Fruit fly (Drosophila melanogaster) whole organism, embryonic: ENCODE measurements around the gene Cand1.
A peak's percentile ranks its signal among the peaks of the same experiment; 100 is the strongest.

Experiments used
- Adf1 ChIP-seq: fragments of 200-800 bp; sonication (Bioruptor generic); IDR thresholded peaks from 2 replicates; pipeline ENCODE4 v1.3.6; 2022; ENCODE audit warnings: missing biosample characterization, missing genetic modification characterization
- Asciz ChIP-seq: fragments of 200-800 bp; sonication (Bioruptor generic); optimal IDR thresholded peaks from 2 replicates; lab custom pipeline; 2017; ENCODE audit warnings: missing biosample characterization, mild to moderate bottlenecking, missing genetic modification characterization, missing genetic modification reagents
- C15 ChIP-seq: fragments of 200-800 bp; sonication (Bioruptor generic); IDR thresholded peaks from 3 replicates; pipeline ENCODE4 v1.3.6; 2022; ENCODE audit warnings: missing biosample characterization, missing genetic modification characterization
- CG10267 ChIP-seq: fragments of 200-800 bp; sonication (Bioruptor generic); optimal IDR thresholded peaks from 2 replicates; lab custom pipeline; 2018; ENCODE audit warnings: missing biosample characterization, mild to moderate bottlenecking, missing genetic modification characterization, moderate library complexity
- CG10979 ChIP-seq: fragments of 200-800 bp; sonication (Bioruptor generic); optimal IDR thresholded peaks from 2 replicates; lab custom pipeline; 2018; ENCODE audit warnings: missing biosample characterization, mild to moderate bottlenecking, missing genetic modification characterization, moderate library complexity
- CG11695 ChIP-seq: fragments of 200-800 bp; sonication (Bioruptor generic); IDR thresholded peaks from 3 replicates; pipeline ENCODE4 v1.3.6; 2022; ENCODE audit warnings: missing biosample characterization, missing genetic modification characterization
- CG15479 ChIP-seq: fragments of 200-800 bp; sonication (Bioruptor generic); optimal IDR thresholded peaks from 3 replicates; lab custom pipeline; 2019; ENCODE audit warnings: missing biosample characterization, mild to moderate bottlenecking, missing genetic modification characterization, moderate library complexity
- CG15601 ChIP-seq: fragments of 200-800 bp; sonication (Bioruptor generic); optimal IDR thresholded peaks from 3 replicates; lab custom pipeline; 2019; ENCODE audit warnings: missing biosample characterization, mild to moderate bottlenecking, missing genetic modification characterization, moderate library complexity
- CG17361 ChIP-seq: fragments of 200-800 bp; sonication (Bioruptor generic); IDR thresholded peaks from 3 replicates; pipeline ENCODE4 v1.3.6; 2022; ENCODE audit warnings: missing biosample characterization, missing genetic modification characterization
- CG2116 ChIP-seq: fragments of 200-800 bp; sonication (Bioruptor generic); optimal IDR thresholded peaks from 3 replicates; lab custom pipeline; 2018; ENCODE audit warnings: missing biosample characterization, mild to moderate bottlenecking, missing genetic modification characterization
- CG3065 ChIP-seq: fragments of 200-800 bp; sonication (Bioruptor generic); optimal IDR thresholded peaks from 2 replicates; lab custom pipeline; 2016; ENCODE audit warnings: missing biosample characterization, missing genetic modification characterization
- CG32772 ChIP-seq: fragments of 200-800 bp; sonication (Bioruptor generic); IDR thresholded peaks from 2 replicates; pipeline ENCODE4 v1.3.6; 2022; ENCODE audit warnings: missing biosample characterization, missing genetic modification characterization
- CG33557 ChIP-seq: fragments of 200-800 bp; sonication (Bioruptor generic); optimal IDR thresholded peaks from 2 replicates; lab custom pipeline; 2019; ENCODE audit warnings: missing biosample characterization, mild to moderate bottlenecking, missing genetic modification characterization, moderate library complexity
- CG34376 ChIP-seq: fragments of 200-800 bp; sonication (Bioruptor generic); optimal IDR thresholded peaks from 2 replicates; lab custom pipeline; 2018; ENCODE audit warnings: missing biosample characterization, mild to moderate bottlenecking, missing genetic modification characterization
- CG4707 ChIP-seq: fragments of 200-800 bp; sonication (Bioruptor generic); optimal IDR thresholded peaks from 2 replicates; lab custom pipeline; 2018; ENCODE audit warnings: missing biosample characterization, mild to moderate bottlenecking, missing genetic modification characterization, moderate library complexity
- CG5953 ChIP-seq: fragments of 200-800 bp; sonication (Bioruptor generic); IDR thresholded peaks from 2 replicates; pipeline ENCODE4 v1.3.6; 2022; ENCODE audit warnings: missing biosample characterization, missing genetic modification characterization
- CG6765 ChIP-seq: fragments of 200-800 bp; sonication (Bioruptor generic); optimal IDR thresholded peaks from 3 replicates; lab custom pipeline; 2017; ENCODE audit warnings: missing biosample characterization, mild to moderate bottlenecking, missing genetic modification characterization
- CG6854 ChIP-seq: fragments of 200-800 bp; sonication (Bioruptor generic); optimal IDR thresholded peaks from 3 replicates; lab custom pipeline; 2017; ENCODE audit warnings: missing biosample characterization, mild to moderate bottlenecking, missing genetic modification characterization
- CG7357 ChIP-seq: fragments of 200-800 bp; sonication (Bioruptor generic); IDR thresholded peaks from 3 replicates; pipeline ENCODE4 v1.3.6; 2022; ENCODE audit warnings: missing biosample characterization, missing genetic modification characterization
- CG8765 ChIP-seq: fragments of 200-800 bp; sonication (Bioruptor generic); IDR thresholded peaks from 2 replicates; pipeline ENCODE4 v1.3.6; 2022; ENCODE audit warnings: missing biosample characterization, missing genetic modification characterization
- CTCF ChIP-seq: fragments of 200-800 bp; sonication (Bioruptor generic); optimal IDR thresholded peaks from 2 replicates; lab custom pipeline; 2017; ENCODE audit warnings: missing biosample characterization, mild to moderate bottlenecking, missing genetic modification characterization, moderate library complexity
- Dek ChIP-seq: fragments of 200-800 bp; sonication (Bioruptor generic); optimal IDR thresholded peaks from 3 replicates; lab custom pipeline; 2019; ENCODE audit warnings: missing biosample characterization, mild to moderate bottlenecking, missing genetic modification characterization, moderate library complexity
- Dip2 ChIP-seq: fragments of 200-800 bp; sonication (Bioruptor generic); IDR thresholded peaks from 2 replicates; pipeline ENCODE4 v1.3.6; 2022; ENCODE audit warnings: missing biosample characterization, missing genetic modification characterization
- Dp ChIP-seq: fragments of 200-800 bp; sonication (Bioruptor generic); optimal IDR thresholded peaks from 2 replicates; lab custom pipeline; 2018; ENCODE audit warnings: missing biosample characterization, mild to moderate bottlenecking, missing genetic modification characterization, moderate library complexity
- E2f1 ChIP-seq: fragments of 200-800 bp; sonication (Bioruptor generic); IDR thresholded peaks from 2 replicates; pipeline ENCODE4 v1.3.6; 2022; ENCODE audit warnings: missing biosample characterization, missing genetic modification characterization
- Hr78 ChIP-seq, 2 experiments: fragments of 200-800 bp in 1 of 2; fragments of >200 bp in 1 of 2; sonication (Bioruptor generic) in 1 of 2; optimal IDR thresholded peaks; 2 replicates each; lab custom pipeline; 2017 to 2019; ENCODE audit warnings: missing biosample characterization in 2 of 2, missing genetic modification characterization in 2 of 2, mild to moderate bottlenecking in 1 of 2, moderate library complexity in 1 of 2
- Hsf ChIP-seq: fragments of 200-800 bp; sonication (Bioruptor generic); optimal IDR thresholded peaks from 3 replicates; lab custom pipeline; 2016; ENCODE audit warnings: missing biosample characterization, missing genetic modification characterization
- NFAT ChIP-seq: fragments of 200-800 bp; sonication (Bioruptor generic); IDR thresholded peaks from 2 replicates; pipeline ENCODE4 v1.3.6; 2022; ENCODE audit warnings: missing biosample characterization, missing genetic modification characterization
- Oli ChIP-seq: fragments of 200-800 bp; sonication (Bioruptor generic); optimal IDR thresholded peaks from 2 replicates; lab custom pipeline; 2018; ENCODE audit warnings: missing biosample characterization, mild to moderate bottlenecking, missing genetic modification characterization, moderate library complexity
- Ptx1 ChIP-seq: fragments of 200-800 bp; sonication (Bioruptor generic); IDR thresholded peaks from 2 replicates; pipeline ENCODE4 v1.3.6; 2022; ENCODE audit warnings: missing biosample characterization, missing genetic modification characterization
- Sin3A ChIP-seq: fragments of >200 bp; optimal IDR thresholded peaks from 2 replicates; lab custom pipeline; 2018
- amos ChIP-seq: fragments of 200-800 bp; sonication (Bioruptor generic); IDR thresholded peaks from 2 replicates; pipeline ENCODE4 v1.3.6; 2022; ENCODE audit warnings: missing biosample characterization, missing genetic modification characterization; ENCODE audit not compliant: partially characterized antibody
- ash1 ChIP-seq: fragments of 200-800 bp; sonication (Bioruptor generic); optimal IDR thresholded peaks from 2 replicates; lab custom pipeline; 2018; ENCODE audit warnings: missing biosample characterization, mild to moderate bottlenecking, missing genetic modification characterization
- bbx ChIP-seq: fragments of 200-800 bp; sonication (Bioruptor generic); IDR thresholded peaks from 2 replicates; pipeline ENCODE4 v1.3.6; 2022; ENCODE audit warnings: missing biosample characterization, missing genetic modification characterization; ENCODE audit not compliant: partially characterized antibody
- caup ChIP-seq: fragments of 200-800 bp; sonication (Bioruptor generic); optimal IDR thresholded peaks from 3 replicates; lab custom pipeline; 2017; ENCODE audit warnings: missing biosample characterization, mild to moderate bottlenecking, missing genetic modification characterization, moderate library complexity; ENCODE audit not compliant: severe bottlenecking
- dan ChIP-seq: fragments of 200-800 bp; sonication (Bioruptor generic); IDR thresholded peaks from 2 replicates; pipeline ENCODE4 v1.3.6; 2022; ENCODE audit warnings: missing biosample characterization, missing genetic modification characterization
- dimm ChIP-seq: fragments of 200-800 bp; sonication (Bioruptor generic); IDR thresholded peaks from 2 replicates; pipeline ENCODE4 v1.3.6; 2022; ENCODE audit warnings: missing biosample characterization, missing genetic modification characterization
- exex ChIP-seq: fragments of 200-800 bp; sonication (Bioruptor generic); optimal IDR thresholded peaks from 4 replicates; lab custom pipeline; 2018; ENCODE audit warnings: missing biosample characterization, mild to moderate bottlenecking, missing genetic modification characterization, moderate library complexity
- fru ChIP-seq: fragments of >200 bp; optimal IDR thresholded peaks from 2 replicates; lab custom pipeline; 2017
- grn ChIP-seq: fragments of 200-800 bp; sonication (Bioruptor generic); optimal IDR thresholded peaks from 3 replicates; lab custom pipeline; 2017; ENCODE audit warnings: missing biosample characterization, missing genetic modification characterization
- lbe ChIP-seq: fragments of 200-800 bp; sonication (Bioruptor generic); optimal IDR thresholded peaks from 2 replicates; lab custom pipeline; 2016; ENCODE audit warnings: missing biosample characterization, mild to moderate bottlenecking, missing genetic modification characterization
- phol ChIP-seq: fragments of 200-800 bp; sonication (Bioruptor generic); optimal IDR thresholded peaks from 3 replicates; lab custom pipeline; 2018; ENCODE audit warnings: missing biosample characterization, mild to moderate bottlenecking, missing genetic modification characterization, moderate library complexity
- sd ChIP-seq: fragments of 200-800 bp; sonication (Bioruptor generic); optimal IDR thresholded peaks from 3 replicates; lab custom pipeline; 2018; ENCODE audit warnings: missing biosample characterization, mild to moderate bottlenecking, missing genetic modification characterization, moderate library complexity
- tin ChIP-seq: fragments of 200-800 bp; sonication (Bioruptor generic); optimal IDR thresholded peaks from 3 replicates; lab custom pipeline; 2016; ENCODE audit warnings: missing biosample characterization, missing genetic modification characterization
- unpg ChIP-seq: fragments of 200-800 bp; sonication (Bioruptor generic); optimal IDR thresholded peaks from 3 replicates; lab custom pipeline; 2018; ENCODE audit warnings: missing biosample characterization, mild to moderate bottlenecking, missing genetic modification characterization, moderate library complexity
- usp ChIP-seq: fragments of >200 bp; optimal IDR thresholded peaks from 2 replicates; lab custom pipeline; 2017; ENCODE audit warnings: missing biosample characterization, missing genetic modification characterization
- wek ChIP-seq: fragments of 200-800 bp; sonication (Bioruptor generic); optimal IDR thresholded peaks from 3 replicates; lab custom pipeline; 2018; ENCODE audit warnings: missing biosample characterization, mild to moderate bottlenecking, missing genetic modification characterization, moderate library complexity

The Cand1 gene

DNA sequence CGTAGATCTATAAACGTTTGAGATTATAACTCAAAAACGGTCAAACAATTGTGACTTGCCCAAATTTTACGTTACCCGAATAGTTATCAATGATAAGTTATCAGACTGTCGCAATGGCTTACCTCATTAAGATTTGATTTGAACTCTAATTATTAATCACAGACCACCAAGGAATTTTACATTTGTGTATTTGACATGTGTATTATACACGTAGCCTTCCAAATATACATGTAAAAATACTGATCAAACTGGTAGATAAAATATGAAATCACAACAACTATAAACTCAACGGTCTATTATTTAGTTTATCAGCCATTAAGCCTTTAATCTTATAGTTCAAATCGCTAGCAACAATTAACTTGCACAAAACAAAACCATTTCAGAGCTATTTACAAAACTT lies 31.0 kb upstream of the Cand1 start (continued):
- TF ChIP-seq CG10979 (no peak), C15 (GFP tag; lab: Robert Waterston, UW) (no peak), sd (tag; lab: Kevin White, UChicago) (peak; percentile 85), amos (GFP tag; lab: Robert Waterston, UW) (peak; percentile 48; the same call in 1 of the 2 replicates), tin (GFP tag; lab: Kevin White, UChicago) (no peak), CTCF (GFP tag; lab: Kevin White, UChicago) (peak; percentile 4), CG34376 (GFP tag; lab: Kevin White, UChicago) (peak; percentile 50), wek (GFP tag; lab: Kevin White, UChicago) (no peak), dan (GFP tag; lab: Robert Waterston, UW) (no peak), grn (peak; percentile 69)
- TF ChIP-seq, all 482 proteins: peak for 8

DNA sequence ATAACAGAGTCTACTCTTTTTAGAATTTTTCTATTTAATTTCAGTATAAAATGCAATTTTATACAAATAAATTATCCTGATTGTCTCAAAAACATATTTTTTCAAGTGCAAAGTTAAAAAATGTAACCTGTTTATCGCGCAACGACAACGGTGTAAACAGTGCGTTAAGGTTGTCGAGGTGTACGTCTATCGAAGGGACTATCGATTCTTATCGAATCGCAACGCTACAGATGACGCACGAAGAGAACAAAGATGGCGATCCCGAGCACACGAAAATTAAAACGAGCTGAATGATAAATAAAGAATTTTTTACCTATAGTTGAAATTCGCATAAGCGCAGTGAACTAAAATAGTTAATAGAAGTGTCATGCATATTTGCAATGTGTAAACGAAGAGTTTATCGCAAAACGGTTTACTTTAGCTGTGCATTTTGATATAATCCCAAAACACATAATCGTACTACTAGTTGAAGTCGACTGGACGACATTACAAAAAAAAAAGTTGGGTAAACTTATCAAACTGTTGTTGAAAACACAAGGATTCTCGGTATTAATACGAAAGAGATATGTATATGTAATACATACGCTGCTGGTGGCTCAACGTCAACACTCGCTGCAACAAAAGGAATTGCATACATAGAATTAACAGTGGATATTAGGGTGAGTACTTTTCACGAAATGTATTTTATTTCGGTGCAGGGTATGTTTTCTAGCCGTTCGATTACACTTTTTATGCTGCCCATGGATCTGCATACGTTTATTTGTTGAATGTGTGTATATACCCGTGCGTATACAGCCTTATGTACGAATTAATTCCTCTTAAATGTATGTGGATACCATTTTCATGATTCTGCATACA lies 25.6 kb upstream of the Cand1 start, which contains the start of gene da:
TSS of gene da (plus strand) at position 237 of the 858 bp plus-strand sequence.
- peak; percentile 58; the same call in 1 of the 3 replicates for TF ChIP-seq CG17361 (GFP tag; lab: Robert Waterston, UW)
- peak in 1 of 2 experiments; percentile 8 for TF ChIP-seq Hr78 (GFP tag; optimal IDR thresholded peaks at IDR 0.05; lab: Kevin White, UChicago)
- TF ChIP-seq CG2116: peak; percentile 99
- no peak for TF ChIP-seq Dip2 (GFP tag; lab: Robert Waterston, UW)
- no peak for TF ChIP-seq CG5953 (GFP tag; lab: Robert Waterston, UW)
- no peak for TF ChIP-seq lbe (GFP tag; lab: Kevin White, UChicago)
- 0 out of 3 replicates have a peak, but pooled peaks have one; percentile 38 for TF ChIP-seq CG11695
- TF ChIP-seq Oli (tag; lab: Kevin White, UChicago): no peak
- no peak for TF ChIP-seq Adf1 (GFP tag; lab: Robert Waterston, UW)
- TF ChIP-seq bbx (GFP tag; lab: Robert Waterston, UW): peak; percentile 60
- TF ChIP-seq E2f1 (GFP tag; lab: Robert Waterston, UW): peak; percentile 50; the same call in 1 of the 2 replicates
- TF ChIP-seq caup (GFP tag; lab: Kevin White, UChicago): peak; percentile 69
- TF ChIP-seq CG6765: peak; percentile 25
- peak; percentile 16 for TF ChIP-seq CG34376 (GFP tag; lab: Kevin White, UChicago)
- TF ChIP-seq Dek (tag; lab: Kevin White, UChicago): peak; percentile 65
- TF ChIP-seq CG7357: peak; percentile 97
- TF ChIP-seq CG15479 (GFP tag; lab: Kevin White, UChicago): peak; percentile 81
- TF ChIP-seq grn: peak; percentile 34
- TF ChIP-seq CG6854: peak; percentile 38
- TF ChIP-seq phol (tag; lab: Kevin White, UChicago): peak; percentile 100
- no peak for TF ChIP-seq CG4707 (GFP tag; lab: Kevin White, UChicago)
- peak; percentile 14 for TF ChIP-seq Dp (GFP tag; lab: Kevin White, UChicago)
- TF ChIP-seq CG3065 (GFP tag; lab: Kevin White, UChicago): no peak
- peak; percentile 52 for TF ChIP-seq unpg (GFP tag; lab: Kevin White, UChicago)
- no peak for TF ChIP-seq Sin3A (lab: Kevin White, UChicago)
- no peak; the same call in 1 of the 2 replicates for TF ChIP-seq CG32772 (GFP tag; lab: Robert Waterston, UW)
- peak; percentile 18 for TF ChIP-seq CG33557 (GFP tag; lab: Kevin White, UChicago)
- TF ChIP-seq Hsf (GFP tag; lab: Kevin White, UChicago): peak; percentile 73
- peak; percentile 58; the same call in 1 of the 2 replicates for TF ChIP-seq NFAT (GFP tag; lab: Robert Waterston, UW)
- peak; percentile 64 for TF ChIP-seq CG10267 (tag; lab: Kevin White, UChicago)
- TF ChIP-seq Ptx1 (GFP tag; lab: Robert Waterston, UW): peak; percentile 54
- no peak for TF ChIP-seq fru (lab: Kevin White, UChicago)
- TF ChIP-seq exex (tag; lab: Kevin White, UChicago): no peak
- TF ChIP-seq CG8765 (GFP tag; lab: Robert Waterston, UW): no peak
- TF ChIP-seq dimm (GFP tag; lab: Robert Waterston, UW): no peak
- peak; percentile 6 for TF ChIP-seq ash1 (GFP tag; lab: Kevin White, UChicago)
- peak; percentile 48 for TF ChIP-seq CG15601 (tag; lab: Kevin White, UChicago)
- peak; percentile 23 for TF ChIP-seq Asciz (GFP tag; lab: Kevin White, UChicago)
- no peak for TF ChIP-seq usp (GFP tag; lab: Kevin White, UChicago)
